Worm (Caenorhabditis elegans): Measurements from ENCODE around the gene T28D9.16.

T28D9.16 gene

ce11 chrII:6454671-6455070 is 20.8 kb upstream of the T28D9.16 start, which contains the start of gene aptf-1:
Gene aptf-1, plus strand, starts transcription at chrII:6454971.
- TF ChIP-seq ztf-4 (tag; optimal IDR thresholded peaks at IDR 0.05) (no peak), C04F5.9 (tag; optimal IDR thresholded peaks at IDR 0.05) (no peak)

DNA sequence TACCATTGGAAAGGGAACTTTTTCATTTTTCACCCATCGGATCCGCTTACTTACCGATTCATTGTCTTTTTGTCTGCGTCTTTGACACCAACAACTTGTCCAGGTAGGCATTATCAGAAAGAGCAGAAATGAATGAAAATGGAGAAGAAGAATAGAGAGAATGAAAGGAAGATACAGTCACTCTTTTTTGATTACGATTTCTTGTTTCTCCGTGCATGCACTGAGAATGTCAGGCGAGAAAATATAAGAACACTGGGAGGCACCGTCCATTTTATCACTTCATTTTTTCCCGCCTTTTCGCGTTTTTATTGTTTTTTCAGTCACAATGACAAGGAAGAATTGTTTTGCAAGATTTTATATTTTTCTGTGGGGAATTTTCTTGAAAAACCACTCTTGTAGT is 6.1 kb upstream of the T28D9.16 start:
- TF ChIP-seq nhr-84 (tag; optimal IDR thresholded peaks at IDR 0.05) = no peak
- peak; percentile 43 for TF ChIP-seq elt-2 (tag; optimal IDR thresholded peaks at IDR 0.05)

DNA sequence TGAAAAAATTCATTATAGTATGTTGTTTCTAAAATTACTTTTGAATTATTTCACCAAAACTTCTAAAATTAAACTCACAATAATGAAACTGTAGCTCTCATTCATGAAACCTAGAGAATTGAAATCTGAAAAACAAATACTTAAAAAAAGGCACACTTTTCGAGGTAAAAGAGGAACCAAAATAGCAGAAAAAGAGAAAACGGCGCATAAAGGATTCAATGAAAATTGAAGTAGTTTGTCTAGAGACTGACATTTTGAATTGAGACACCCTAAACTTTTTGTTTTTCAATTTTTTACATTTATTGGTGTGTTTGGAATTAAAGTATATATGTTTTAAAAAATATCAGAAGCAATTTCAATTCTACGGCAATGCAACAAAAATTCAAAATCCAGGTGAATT is 4.5 kb upstream of the T28D9.16 start, which contains the start of gene dgk-5:
Gene dgk-5 (minus strand): TSS at position 101 of the 400 bp plus-strand sequence.
- TF ChIP-seq ets-5 (GFP tag; IDR thresholded peaks at IDR 0.05) = no peak
- TF ChIP-seq pax-3 (tag; optimal IDR thresholded peaks at IDR 0.05) = no peak
- TF ChIP-seq tbx-2 (tag; optimal IDR thresholded peaks at IDR 0.05) = no peak
- TF ChIP-seq aly-2 (tag; optimal IDR thresholded peaks at IDR 0.05) = no peak
- TF ChIP-seq sox-4 (tag; optimal IDR thresholded peaks at IDR 0.05) = no peak
- no peak for TF ChIP-seq mab-9 (GFP tag; IDR thresholded peaks at IDR 0.05)
- no peak for TF ChIP-seq nhr-71 (tag; optimal IDR thresholded peaks at IDR 0.05)
- TF ChIP-seq hlh-4 (tag; optimal IDR thresholded peaks at IDR 0.05) = no peak
- no peak for TF ChIP-seq unc-130 (tag; optimal IDR thresholded peaks at IDR 0.05)
- TF ChIP-seq lin-15B (tag; optimal IDR thresholded peaks at IDR 0.05) = no peak

- TF ChIP-seq mdl-1 (tag; optimal IDR thresholded peaks at IDR 0.05) = no peak
- no peak for TF ChIP-seq ceh-90 (tag; optimal IDR thresholded peaks at IDR 0.05)
- no peak for TF ChIP-seq C04F5.9 (tag; optimal IDR thresholded peaks at IDR 0.05)
- no peak for TF ChIP-seq ceh-63 (GFP tag; optimal IDR thresholded peaks at IDR 0.05)
- no peak for TF ChIP-seq pag-3 (tag; optimal IDR thresholded peaks at IDR 0.05; ENCODE audit: borderline replicate concordance, insufficient read depth)
- TF ChIP-seq sox-4 (tag; optimal IDR thresholded peaks at IDR 0.05) = no peak
- no peak for TF ChIP-seq unc-86 (tag; optimal IDR thresholded peaks at IDR 0.05)
- no peak for TF ChIP-seq xbp-1 (tag; optimal IDR thresholded peaks at IDR 0.05)
- TF ChIP-seq ztf-11 (tag; optimal IDR thresholded peaks at IDR 0.05) = no peak
- no peak for TF ChIP-seq efl-1 (optimal IDR thresholded peaks at IDR 0.05)
- TF ChIP-seq efl-1 (GFP tag; optimal IDR thresholded peaks at IDR 0.05 in 1 of 2) = no peak
- no peak for TF ChIP-seq zip-4 (GFP tag; optimal IDR thresholded peaks at IDR 0.05)
- no peak for TF ChIP-seq fkh-4 (tag; optimal IDR thresholded peaks at IDR 0.05; ENCODE audit: borderline replicate concordance)
- TF ChIP-seq nhr-19 (GFP tag; conservative IDR thresholded peaks at IDR 0.05) = no peak
- TF ChIP-seq rnt-1 (tag; optimal IDR thresholded peaks at IDR 0.05) = no peak
- no peak for TF ChIP-seq elt-2 (tag; optimal IDR thresholded peaks at IDR 0.05)
Observed at ce11 chrII:6476655-6477054, 1.2 kb downstream of the T28D9.16 start, which contains the start of gene T28D9.4. Gene T28D9.4, plus strand, starts transcription at chrII:6476955.

- TF ChIP-seq xbp-1 (tag; optimal IDR thresholded peaks at IDR 0.05) (no peak), pax-3 (tag; optimal IDR thresholded peaks at IDR 0.05) (no peak), isw-1 (GFP tag; IDR thresholded peaks at IDR 0.05) (no peak), ztf-11 (tag; optimal IDR thresholded peaks at IDR 0.05) (no peak), ceh-90 (tag; optimal IDR thresholded peaks at IDR 0.05) (no peak), ceh-8 (GFP tag; optimal IDR thresholded peaks at IDR 0.05) (no peak), lsy-2 (tag; optimal IDR thresholded peaks at IDR 0.05) (peak in 1 of 2 experiments; percentile 12), C04F5.9 (tag; optimal IDR thresholded peaks at IDR 0.05) (no peak), nhr-237 (tag; optimal IDR thresholded peaks at IDR 0.05) (no peak), Y116A8C.19 (tag; optimal IDR thresholded peaks at IDR 0.05; ENCODE audit: borderline replicate concordance) (no peak), unc-130 (tag; optimal IDR thresholded peaks at IDR 0.05) (peak; percentile 17), elt-3 (tag; optimal IDR thresholded peaks at IDR 0.05) (no peak), ets-5 (GFP tag; IDR thresholded peaks at IDR 0.05) (no peak), unc-86 (tag; optimal IDR thresholded peaks at IDR 0.05) (no peak), fkh-4 (tag; optimal IDR thresholded peaks at IDR 0.05; ENCODE audit: borderline replicate concordance) (no peak), nhr-71 (tag; optimal IDR thresholded peaks at IDR 0.05) (peak; percentile 12), zag-1 (tag; optimal IDR thresholded peaks at IDR 0.05) (no peak), ztf-4 (tag; optimal IDR thresholded peaks at IDR 0.05) (no peak), zip-4 (GFP tag; optimal IDR thresholded peaks at IDR 0.05) (no peak), ceh-88 (GFP tag; IDR thresholded peaks at IDR 0.05) (no peak), nhr-19 (GFP tag; conservative IDR thresholded peaks at IDR 0.05) (no peak), lin-14 (GFP tag; optimal IDR thresholded peaks at IDR 0.05) (peak; percentile 27), alr-1 (tag; optimal IDR thresholded peaks at IDR 0.05; ENCODE audit: borderline replicate concordance) (no peak), nhr-77 (tag; optimal IDR thresholded peaks at IDR 0.05) (no peak), aly-2 (tag; optimal IDR thresholded peaks at IDR 0.05) (no peak), skn-1 (tag; optimal IDR thresholded peaks at IDR 0.05) (no peak), efl-1 (optimal IDR thresholded peaks at IDR 0.05) (no peak), efl-1 (GFP tag; optimal IDR thresholded peaks at IDR 0.05 in 1 of 2) (no peak), sup-37 (GFP tag; optimal IDR thresholded peaks at IDR 0.05) (no peak), fkh-8 (tag; optimal IDR thresholded peaks at IDR 0.05) (no peak), swsn-7 (tag; optimal IDR thresholded peaks at IDR 0.05) (no peak), hlh-4 (tag; optimal IDR thresholded peaks at IDR 0.05) (no peak)
Observed at ce11 chrII:6482102-6482501, 6.6 kb downstream of the T28D9.16 start, which contains the start of gene del-10. Gene del-10, minus strand, starts transcription at chrII:6482125.

All from whole organism, L1 larva.